Fruit fly (Drosophila melanogaster): ENCODE measurements around the gene Dhc93AB.
A peak's percentile ranks its signal among the peaks of the same experiment; 100 is the strongest.

The Dhc93AB gene

dm6 chr3R:21078958-21079357, 36.7 kb upstream of the Dhc93AB start:
- TF ChIP-seq CG8301 (tag; optimal IDR thresholded peaks at IDR 0.05) (no peak), CG9948 (tag; optimal IDR thresholded peaks at IDR 0.05) (no peak), CG15710 (tag; optimal IDR thresholded peaks at IDR 0.05) (no peak), Pif1B (GFP tag; optimal IDR thresholded peaks at IDR 0.05) (no peak), CG10348 (GFP tag; IDR thresholded peaks at IDR 0.05) (no peak), CG13204 (GFP tag; optimal IDR thresholded peaks at IDR 0.05) (no peak), CG34367 (tag; optimal IDR thresholded peaks at IDR 0.05) (no peak), gl (tag; optimal IDR thresholded peaks at IDR 0.05) (no peak)

DNA sequence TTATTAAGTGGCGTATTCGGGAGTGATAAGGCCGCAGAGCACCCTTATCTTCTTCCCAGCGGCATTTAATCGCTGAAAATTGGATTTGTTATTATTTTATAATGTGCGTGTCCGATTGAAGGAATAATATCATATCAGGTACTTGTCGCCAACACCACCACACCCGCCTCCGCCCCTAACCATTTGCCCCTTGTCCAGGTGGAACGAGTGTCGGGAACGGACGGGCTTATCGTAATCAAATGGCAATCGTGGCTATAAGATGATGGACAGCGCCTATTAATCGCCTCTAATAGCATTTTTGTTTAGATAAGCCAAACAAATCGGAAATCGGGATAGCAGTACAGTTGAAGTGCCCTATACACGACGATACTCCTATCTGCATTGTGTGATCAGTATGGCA, 35.9 kb upstream of the Dhc93AB start:
- TF ChIP-seq gl (tag; optimal IDR thresholded peaks at IDR 0.05) (no peak), D1 (tag; optimal IDR thresholded peaks at IDR 0.05) (no peak)

DNA sequence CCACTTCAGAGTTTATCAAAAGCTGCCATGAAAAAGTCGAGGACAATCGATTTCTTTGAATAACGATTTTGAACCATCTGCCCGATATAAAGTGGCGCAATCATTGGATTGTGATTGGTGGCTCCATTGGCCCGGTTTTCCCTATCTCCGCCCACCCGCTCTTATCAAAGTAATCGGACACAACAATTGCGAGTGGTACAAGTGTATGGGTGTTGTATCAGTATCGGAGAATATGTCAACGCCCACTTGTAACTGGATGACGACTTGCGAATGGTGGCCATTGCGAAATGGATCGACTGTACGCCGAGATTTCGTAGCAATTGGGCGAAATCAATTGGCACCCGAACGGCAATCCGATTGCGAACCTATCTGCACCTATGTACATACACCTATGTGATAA, 35.3 kb upstream of the Dhc93AB start:
- TF ChIP-seq CG8159 (tag; optimal IDR thresholded peaks at IDR 0.05) (no peak), CG15710 (tag; optimal IDR thresholded peaks at IDR 0.05) (no peak), gl (tag; optimal IDR thresholded peaks at IDR 0.05) (no peak), Pif1A (GFP tag; optimal IDR thresholded peaks at IDR 0.05) (no peak), Pif1B (GFP tag; optimal IDR thresholded peaks at IDR 0.05) (no peak), CG10348 (GFP tag; IDR thresholded peaks at IDR 0.05) (no peak), CG13204 (GFP tag; optimal IDR thresholded peaks at IDR 0.05) (no peak), CG34367 (tag; optimal IDR thresholded peaks at IDR 0.05) (no peak), CG32121 (GFP tag; IDR thresholded peaks at IDR 0.05) (no peak), CG14655 (GFP tag; optimal IDR thresholded peaks at IDR 0.05) (no peak), fd96Ca (GFP tag; IDR thresholded peaks at IDR 0.05) (no peak), CG9948 (tag; optimal IDR thresholded peaks at IDR 0.05) (no peak), CG17806 (tag; optimal IDR thresholded peaks at IDR 0.05) (no peak)

DNA sequence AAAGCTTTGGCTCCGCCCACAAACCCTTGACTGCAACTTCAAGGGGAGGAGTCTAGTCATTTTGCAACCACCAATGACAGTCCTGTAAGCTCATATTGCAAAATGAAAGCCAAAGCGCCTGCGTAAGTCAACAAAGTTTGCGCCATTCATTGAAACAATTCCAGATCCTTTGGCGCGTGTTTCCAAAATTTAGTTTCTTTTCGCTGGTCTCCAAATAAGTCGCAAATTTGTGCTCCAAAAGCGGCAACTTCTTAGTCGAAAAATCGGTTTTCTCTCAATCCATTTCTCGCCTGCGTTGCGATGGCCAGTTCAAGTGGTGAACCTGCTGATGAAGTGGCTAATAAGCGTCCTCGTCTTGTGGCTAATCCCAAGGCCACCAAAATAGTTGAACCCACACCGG, 31.4 kb upstream of the Dhc93AB start, which contains the start of gene dmrt93B:
Gene dmrt93B (plus strand): TSS at position 301 of the 400 bp plus-strand sequence.
- TF ChIP-seq Snoo (tag; optimal IDR thresholded peaks at IDR 0.05): no peak
- no peak for TF ChIP-seq CG15710 (tag; optimal IDR thresholded peaks at IDR 0.05)
- no peak for TF ChIP-seq CG14655 (GFP tag; optimal IDR thresholded peaks at IDR 0.05)
- no peak for TF ChIP-seq EcR (GFP tag; optimal IDR thresholded peaks at IDR 0.05)

dm6 chr3R:21073141-21073540, 30.8 kb upstream of the Dhc93AB start, which contains the start of gene r-l:
TSS of gene r-l (minus strand) at chr3R:21073319.
- TF ChIP-seq CG15710 (tag; optimal IDR thresholded peaks at IDR 0.05): no peak
- TF ChIP-seq EcR (GFP tag; optimal IDR thresholded peaks at IDR 0.05): peak; percentile 22

DNA sequence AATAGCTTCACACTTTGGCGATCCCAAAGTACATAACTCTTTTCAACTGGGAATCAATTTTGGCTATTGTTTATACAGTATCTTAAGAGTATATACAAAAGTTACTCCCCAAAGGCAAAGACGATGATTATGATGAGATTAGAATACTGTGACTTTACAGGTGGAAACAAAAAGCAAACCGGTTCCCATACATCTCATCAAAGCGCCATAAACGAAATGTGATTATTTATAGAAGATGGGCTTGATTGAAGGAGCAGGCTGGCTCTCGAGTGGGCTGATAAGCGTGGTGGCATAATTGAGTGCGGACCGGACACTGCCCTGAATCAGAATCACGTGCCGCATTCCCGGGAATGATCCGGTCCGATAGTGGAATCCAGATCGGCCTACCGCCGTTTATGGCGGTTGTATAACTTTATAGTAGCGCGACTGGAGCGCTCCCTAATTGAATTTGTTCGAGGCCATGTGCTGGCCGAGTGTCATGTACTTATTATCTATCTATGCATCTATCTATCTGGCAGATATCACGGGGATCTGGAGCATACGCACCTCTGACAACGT, 29.7 kb upstream of the Dhc93AB start:
- TF ChIP-seq D1 (tag; optimal IDR thresholded peaks at IDR 0.05) (no peak), CG4496 (GFP tag; IDR thresholded peaks at IDR 0.05) (no peak), Pif1A (GFP tag; optimal IDR thresholded peaks at IDR 0.05) (no peak), Pif1B (GFP tag; optimal IDR thresholded peaks at IDR 0.05) (no peak), Snoo (tag; optimal IDR thresholded peaks at IDR 0.05) (no peak), CG8159 (tag; optimal IDR thresholded peaks at IDR 0.05) (no peak), CG12605 (GFP tag; IDR thresholded peaks at IDR 0.05) (no peak), CG9948 (tag; optimal IDR thresholded peaks at IDR 0.05) (no peak), CG14655 (GFP tag; optimal IDR thresholded peaks at IDR 0.05) (no peak), CG32121 (GFP tag; IDR thresholded peaks at IDR 0.05) (no peak), CG10348 (GFP tag; IDR thresholded peaks at IDR 0.05) (no peak), EcR (GFP tag; optimal IDR thresholded peaks at IDR 0.05) (no peak), Ets98B (GFP tag; IDR thresholded peaks at IDR 0.05) (no peak)

- TF ChIP-seq CG12605 (GFP tag; IDR thresholded peaks at IDR 0.05): no peak
- TF ChIP-seq CG14655 (GFP tag; optimal IDR thresholded peaks at IDR 0.05): no peak
- TF ChIP-seq fd96Ca (GFP tag; IDR thresholded peaks at IDR 0.05): no peak
- no peak for TF ChIP-seq EcR (GFP tag; optimal IDR thresholded peaks at IDR 0.05)
- TF ChIP-seq rn (GFP tag; IDR thresholded peaks at IDR 0.05): no peak
- TF ChIP-seq Ets98B (GFP tag; IDR thresholded peaks at IDR 0.05): no peak
- no peak for TF ChIP-seq CG13204 (GFP tag; optimal IDR thresholded peaks at IDR 0.05)
- no peak for TF ChIP-seq Pif1B (GFP tag; optimal IDR thresholded peaks at IDR 0.05)
- TF ChIP-seq CG15710 (tag; optimal IDR thresholded peaks at IDR 0.05): no peak
- no peak for TF ChIP-seq CG17806 (tag; optimal IDR thresholded peaks at IDR 0.05)
- TF ChIP-seq Pif1A (GFP tag; optimal IDR thresholded peaks at IDR 0.05): no peak
- TF ChIP-seq CG8301 (tag; optimal IDR thresholded peaks at IDR 0.05): no peak
- TF ChIP-seq Snoo (tag; optimal IDR thresholded peaks at IDR 0.05): no peak
These were observed 29.0 kb upstream of the Dhc93AB start for dm6 chr3R:21071312-21071711.

dm6 chr3R:21069742-21070141, 27.4 kb upstream of the Dhc93AB start:
- TF ChIP-seq CG17806 (tag; optimal IDR thresholded peaks at IDR 0.05) (no peak), D1 (tag; optimal IDR thresholded peaks at IDR 0.05) (peak; percentile 58)

All from whole organism, pupa.